Fruit fly (Drosophila melanogaster) whole organism, pupa: Measurements from ENCODE around the gene CG4218.

Source experiments
- CG13204 ChIP-seq: fragments of 200-800 bp; sonication (Bioruptor generic); optimal IDR thresholded peaks from 2 replicates; lab custom pipeline; 2018; ENCODE audit warnings: missing biosample characterization, mild to moderate bottlenecking, missing genetic modification characterization, moderate library complexity
- Pif1A ChIP-seq: fragments of 200-800 bp; sonication (Bioruptor generic); optimal IDR thresholded peaks from 3 replicates; lab custom pipeline; 2016; ENCODE audit warnings: missing biosample characterization, missing genetic modification characterization
- fd96Ca ChIP-seq: fragments of 200-800 bp; sonication (Bioruptor generic); IDR thresholded peaks from 3 replicates; pipeline ENCODE4 v1.3.6; 2022; ENCODE audit warnings: missing biosample characterization, missing genetic modification characterization

DNA sequence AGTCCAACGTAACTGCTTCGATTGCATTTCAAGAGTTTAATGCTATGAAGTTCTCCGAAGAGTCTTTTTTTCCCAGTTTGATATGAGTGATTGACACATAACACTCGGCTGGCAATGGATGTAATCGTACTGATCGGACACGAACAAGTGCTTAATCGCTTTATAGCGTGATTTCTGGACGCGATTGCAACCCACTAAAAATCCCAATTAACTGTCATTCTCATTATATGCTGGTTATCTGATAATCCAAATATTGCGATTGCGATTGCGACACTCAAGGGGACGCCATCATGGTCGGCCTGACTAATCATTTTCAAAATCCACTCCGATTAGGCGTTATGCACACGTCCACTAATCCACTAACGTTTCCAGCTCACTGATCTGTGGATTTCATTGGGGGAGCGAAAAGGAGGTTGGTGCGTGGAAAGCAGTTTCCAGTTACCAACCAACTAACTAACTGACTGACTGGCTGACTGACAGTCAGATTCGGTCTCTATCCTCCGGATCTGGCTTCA is 16.0 kb downstream of the CG4218 start:
- TF ChIP-seq Pif1A (GFP tag; lab: Kevin White, UChicago) (no peak), CG13204 (GFP tag; lab: Kevin White, UChicago) (no peak), fd96Ca (no peak)
